Fruit fly (Drosophila melanogaster): Measurements from ENCODE around the gene Nepl15.

DNA sequence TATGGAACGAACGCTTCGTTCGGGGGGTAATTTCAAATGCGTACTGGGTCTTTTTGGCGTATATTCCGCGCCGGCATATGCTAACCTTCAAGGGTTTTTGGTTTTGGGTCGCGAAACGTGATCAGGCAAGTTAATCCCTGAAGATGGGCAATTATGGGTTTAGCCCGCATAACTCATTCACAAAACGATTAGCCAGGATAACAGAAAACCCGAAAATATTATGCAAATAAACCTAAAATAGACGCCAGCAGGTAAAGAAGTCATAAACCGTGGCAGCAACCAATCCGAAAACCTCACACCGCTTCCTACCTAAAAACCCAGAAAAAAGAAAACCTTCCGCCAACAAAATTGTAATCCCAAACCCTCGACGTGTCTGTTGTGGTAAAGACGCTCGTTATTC, 23.1 kb upstream of the Nepl15 start:
- TF ChIP-seq CG31441 (GFP tag; IDR thresholded peaks at IDR 0.05) (no peak), Bteb2 (GFP tag; optimal IDR thresholded peaks at IDR 0.05) (no peak), Hey (tag; optimal IDR thresholded peaks at IDR 0.05) (no peak)
